Fruit fly (Drosophila melanogaster): Measurements from ENCODE around the gene Blos4.

Gene Blos4

DNA sequence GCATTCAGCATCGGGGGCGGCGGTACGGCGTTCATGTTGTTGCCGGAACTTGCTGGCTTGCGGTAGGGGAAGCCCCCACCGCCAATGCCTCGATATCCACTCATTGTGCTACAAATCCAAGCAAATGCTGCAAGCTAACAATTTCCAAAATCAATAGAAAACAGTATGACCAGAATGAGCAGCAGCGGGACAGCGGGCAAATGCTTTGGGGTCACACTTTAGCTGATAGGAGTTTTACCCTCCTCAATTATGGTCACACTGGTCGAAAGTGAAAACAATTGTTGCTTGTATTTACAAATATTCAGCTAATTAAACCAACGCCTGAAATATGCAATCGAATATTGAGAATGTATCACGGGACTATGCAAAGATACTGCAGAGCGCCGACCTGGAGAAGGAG lies at the start of gene Blos4, which contains the start of gene CG6418:
Gene Blos4, plus strand, starts transcription at position 244 of the 400 bp plus-strand sequence.
Gene CG6418, minus strand, starts transcription at position 196 of the 400 bp plus-strand sequence.
- 0 out of 3 replicates have a peak, but pooled peaks have one; percentile 20 for TF ChIP-seq CG4496 (GFP tag; IDR thresholded peaks at IDR 0.05)
- no peak for TF ChIP-seq CG8159 (tag; optimal IDR thresholded peaks at IDR 0.05)

DNA sequence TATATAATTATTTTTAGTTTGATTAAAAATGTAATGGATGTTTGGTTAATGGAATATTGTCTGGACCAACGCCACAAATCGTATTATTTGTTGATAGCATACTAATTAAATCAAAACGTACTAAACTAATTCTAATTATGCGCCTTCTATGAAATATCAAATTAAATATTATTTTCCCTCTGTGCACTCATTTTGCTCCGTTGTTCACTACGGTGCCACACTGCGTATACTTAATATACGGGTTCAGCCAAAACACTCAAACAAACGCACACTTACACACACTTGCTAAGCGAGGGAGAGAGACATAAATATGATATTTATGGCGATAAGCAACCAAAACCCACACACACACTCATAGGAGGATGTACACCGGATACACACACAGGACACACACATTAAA lies 49.7 kb upstream of the Blos4 start:
- no peak for TF ChIP-seq Snoo (tag; optimal IDR thresholded peaks at IDR 0.05)
- no peak for TF ChIP-seq Pif1B (GFP tag; optimal IDR thresholded peaks at IDR 0.05)
- TF ChIP-seq CG8301 (tag; optimal IDR thresholded peaks at IDR 0.05) = no peak
- TF ChIP-seq CG4496 (GFP tag; IDR thresholded peaks at IDR 0.05) = no peak
- TF ChIP-seq rn (GFP tag; IDR thresholded peaks at IDR 0.05) = no peak
- TF ChIP-seq CG9948 (tag; optimal IDR thresholded peaks at IDR 0.05) = no peak
- TF ChIP-seq CG34367 (tag; optimal IDR thresholded peaks at IDR 0.05) = no peak
- no peak for TF ChIP-seq CG12605 (GFP tag; IDR thresholded peaks at IDR 0.05)
- no peak for TF ChIP-seq Pif1A (GFP tag; optimal IDR thresholded peaks at IDR 0.05)
- TF ChIP-seq Ets98B (GFP tag; IDR thresholded peaks at IDR 0.05) = no peak
- no peak for TF ChIP-seq gl (tag; optimal IDR thresholded peaks at IDR 0.05)
- no peak for TF ChIP-seq fd96Ca (GFP tag; IDR thresholded peaks at IDR 0.05)
- TF ChIP-seq CG15710 (tag; optimal IDR thresholded peaks at IDR 0.05) = no peak
- no peak for TF ChIP-seq D1 (tag; optimal IDR thresholded peaks at IDR 0.05)
- no peak for TF ChIP-seq CG14655 (GFP tag; optimal IDR thresholded peaks at IDR 0.05)
- no peak for TF ChIP-seq CG17806 (tag; optimal IDR thresholded peaks at IDR 0.05)
- no peak for TF ChIP-seq CG32121 (GFP tag; IDR thresholded peaks at IDR 0.05)
- no peak for TF ChIP-seq CG10348 (GFP tag; IDR thresholded peaks at IDR 0.05)

DNA sequence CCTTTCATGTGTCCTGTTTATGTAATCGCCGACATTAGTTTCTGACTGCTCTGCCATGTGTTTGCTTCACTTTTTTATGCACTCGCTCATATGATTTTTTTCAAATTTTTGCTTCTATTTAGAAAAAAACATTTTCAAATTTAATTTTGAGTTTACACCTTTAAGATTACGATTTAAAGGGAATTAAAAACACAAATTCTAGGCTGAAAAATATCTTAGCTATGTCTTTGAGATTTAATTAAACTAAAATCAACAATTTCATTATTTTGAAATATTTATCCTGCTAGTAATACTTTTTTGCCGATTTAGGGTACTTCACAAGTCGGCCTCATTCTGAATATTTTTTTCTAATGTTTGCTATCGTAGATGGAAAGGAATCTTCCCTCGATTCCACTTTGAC lies 45.7 kb upstream of the Blos4 start:
- TF ChIP-seq Pif1A (GFP tag; optimal IDR thresholded peaks at IDR 0.05) (no peak), Ets98B (GFP tag; IDR thresholded peaks at IDR 0.05) (no peak), CG10348 (GFP tag; IDR thresholded peaks at IDR 0.05) (no peak), CG13204 (GFP tag; optimal IDR thresholded peaks at IDR 0.05) (no peak), gl (tag; optimal IDR thresholded peaks at IDR 0.05) (no peak), Snoo (tag; optimal IDR thresholded peaks at IDR 0.05) (no peak), CG12605 (GFP tag; IDR thresholded peaks at IDR 0.05) (no peak), CG8301 (tag; optimal IDR thresholded peaks at IDR 0.05) (no peak), CG14655 (GFP tag; optimal IDR thresholded peaks at IDR 0.05) (no peak), rn (GFP tag; IDR thresholded peaks at IDR 0.05) (no peak), fd96Ca (GFP tag; IDR thresholded peaks at IDR 0.05) (no peak), CG9948 (tag; optimal IDR thresholded peaks at IDR 0.05) (no peak), Pif1B (GFP tag; optimal IDR thresholded peaks at IDR 0.05) (no peak), CG4496 (GFP tag; IDR thresholded peaks at IDR 0.05) (no peak), CG32121 (GFP tag; IDR thresholded peaks at IDR 0.05) (no peak), CG34367 (tag; optimal IDR thresholded peaks at IDR 0.05) (no peak), CG17806 (tag; optimal IDR thresholded peaks at IDR 0.05) (no peak)

DNA sequence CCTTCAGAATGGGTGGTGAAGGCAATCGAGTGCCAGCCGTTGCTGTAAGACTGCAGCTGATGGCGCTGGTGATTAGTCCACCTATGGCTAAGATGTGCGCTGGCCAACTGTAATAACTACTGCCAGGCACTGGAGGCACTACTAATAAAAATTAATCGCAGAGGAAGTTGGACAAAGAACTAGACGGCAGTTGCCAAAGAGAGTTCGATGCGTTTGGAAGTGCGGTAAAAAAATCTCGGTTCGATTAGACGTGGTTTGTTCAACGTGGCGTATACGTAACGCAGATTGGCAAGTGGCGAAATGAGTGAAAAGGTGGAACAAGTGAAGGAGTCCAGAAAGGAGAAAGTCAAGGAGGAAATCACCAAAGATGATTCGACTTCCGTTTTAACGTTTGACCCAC lies 43.7 kb upstream of the Blos4 start, which contains the start of gene tna:
Gene tna, plus strand, starts transcription at position 301 of the 400 bp plus-strand sequence.
- TF ChIP-seq CG14655 (GFP tag; optimal IDR thresholded peaks at IDR 0.05) (no peak), fd96Ca (GFP tag; IDR thresholded peaks at IDR 0.05) (no peak), CG32121 (GFP tag; IDR thresholded peaks at IDR 0.05) (no peak), CG15710 (tag; optimal IDR thresholded peaks at IDR 0.05) (no peak), CG8301 (tag; optimal IDR thresholded peaks at IDR 0.05) (no peak), CG4496 (GFP tag; IDR thresholded peaks at IDR 0.05) (no peak), Ets98B (GFP tag; IDR thresholded peaks at IDR 0.05) (no peak)

- TF ChIP-seq fd96Ca (GFP tag; IDR thresholded peaks at IDR 0.05) (peak; percentile 69; the same call in 2 of the 3 replicates), CG12605 (GFP tag; IDR thresholded peaks at IDR 0.05) (peak; percentile 73), CG8159 (tag; optimal IDR thresholded peaks at IDR 0.05) (peak; percentile 68), rn (GFP tag; IDR thresholded peaks at IDR 0.05) (0 out of 2 replicates have a peak, but pooled peaks have one; percentile 35), CG15710 (tag; optimal IDR thresholded peaks at IDR 0.05) (peak; percentile 72), CG8301 (tag; optimal IDR thresholded peaks at IDR 0.05) (peak; percentile 64), D1 (tag; optimal IDR thresholded peaks at IDR 0.05) (no peak), CG34367 (tag; optimal IDR thresholded peaks at IDR 0.05) (peak; percentile 58), CG9948 (tag; optimal IDR thresholded peaks at IDR 0.05) (peak; percentile 60), CG10348 (GFP tag; IDR thresholded peaks at IDR 0.05) (no peak), CG14655 (GFP tag; optimal IDR thresholded peaks at IDR 0.05) (peak; percentile 68), Snoo (tag; optimal IDR thresholded peaks at IDR 0.05) (peak; percentile 60), EcR (GFP tag; optimal IDR thresholded peaks at IDR 0.05) (no peak), CG13204 (GFP tag; optimal IDR thresholded peaks at IDR 0.05) (no peak), CG17806 (tag; optimal IDR thresholded peaks at IDR 0.05) (peak; percentile 78), CG4496 (GFP tag; IDR thresholded peaks at IDR 0.05) (peak; percentile 80), CG32121 (GFP tag; IDR thresholded peaks at IDR 0.05) (peak; percentile 74), Pif1B (GFP tag; optimal IDR thresholded peaks at IDR 0.05) (peak; percentile 58), gl (tag; optimal IDR thresholded peaks at IDR 0.05) (peak; percentile 34), Ets98B (GFP tag; IDR thresholded peaks at IDR 0.05) (peak; percentile 78), Pif1A (GFP tag; optimal IDR thresholded peaks at IDR 0.05) (peak; percentile 65)
Observed at dm6 chr3L:10837869-10838783, 40.8 kb upstream of the Blos4 start.

DNA sequence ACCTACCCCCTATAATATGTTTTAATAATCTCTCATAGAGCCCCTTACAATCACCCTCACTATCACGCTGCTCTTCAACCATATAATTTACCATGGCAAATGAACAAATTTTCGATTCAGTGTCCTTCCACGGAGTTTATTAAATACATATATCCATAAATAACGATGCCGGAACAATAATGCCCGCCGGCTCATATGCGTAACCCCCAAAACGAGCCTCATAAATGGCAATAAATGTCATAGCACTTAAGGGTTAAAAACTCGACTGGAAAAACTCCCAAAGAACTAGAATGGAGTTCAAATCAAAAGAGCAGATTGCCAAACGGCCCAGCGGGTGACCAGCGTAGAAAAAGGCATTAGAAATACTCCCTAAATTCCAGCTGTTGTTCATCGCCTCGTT lies 38.0 kb upstream of the Blos4 start:
- TF ChIP-seq EcR (GFP tag; optimal IDR thresholded peaks at IDR 0.05) = no peak
- no peak for TF ChIP-seq CG17806 (tag; optimal IDR thresholded peaks at IDR 0.05)
- no peak for TF ChIP-seq rn (GFP tag; IDR thresholded peaks at IDR 0.05)
- TF ChIP-seq CG9948 (tag; optimal IDR thresholded peaks at IDR 0.05) = no peak
- TF ChIP-seq CG15710 (tag; optimal IDR thresholded peaks at IDR 0.05) = no peak
- no peak for TF ChIP-seq CG8301 (tag; optimal IDR thresholded peaks at IDR 0.05)
- TF ChIP-seq gl (tag; optimal IDR thresholded peaks at IDR 0.05) = no peak
- TF ChIP-seq CG32121 (GFP tag; IDR thresholded peaks at IDR 0.05) = no peak
- no peak for TF ChIP-seq D1 (tag; optimal IDR thresholded peaks at IDR 0.05)
- no peak for TF ChIP-seq CG8159 (tag; optimal IDR thresholded peaks at IDR 0.05)
- no peak for TF ChIP-seq CG12605 (GFP tag; IDR thresholded peaks at IDR 0.05)
- TF ChIP-seq CG14655 (GFP tag; optimal IDR thresholded peaks at IDR 0.05) = no peak

Measured in whole organism, pupa.